Fruit fly (Drosophila melanogaster): ENCODE measurements around the gene Tspo.
A peak's percentile ranks its signal among the peaks of the same experiment; 100 is the strongest.

Gene Tspo

DNA sequence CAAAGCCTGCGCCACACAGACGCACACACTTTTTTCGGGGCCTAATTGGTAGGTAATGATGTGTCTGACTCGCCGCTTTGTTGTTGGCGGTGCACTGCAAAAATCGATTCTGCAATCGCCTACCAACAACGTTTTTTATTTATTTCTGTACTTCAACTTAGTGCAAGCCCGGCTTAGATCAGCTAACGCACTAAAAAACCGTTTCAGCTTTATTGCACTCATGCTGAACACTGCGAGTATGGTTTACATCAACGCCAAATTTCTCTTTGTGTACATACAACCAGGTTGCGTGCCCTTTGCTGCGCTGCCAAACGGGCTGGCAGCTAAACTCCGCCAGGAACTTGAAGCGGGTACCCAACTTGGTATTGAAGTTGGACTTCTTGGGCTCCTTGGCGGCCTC, 29.2 kb upstream of the Tspo start (continued):
- TF ChIP-seq ac (GFP tag; optimal IDR thresholded peaks at IDR 0.05) (no peak), CG18476 (GFP tag; optimal IDR thresholded peaks at IDR 0.05) (no peak), CG12071 (GFP tag; optimal IDR thresholded peaks at IDR 0.05) (no peak), amos (GFP tag; IDR thresholded peaks at IDR 0.05; ENCODE audit: partially characterized antibody) (no peak), pum (GFP tag; optimal IDR thresholded peaks at IDR 0.05) (peak; percentile 7), CG11504 (tag; optimal IDR thresholded peaks at IDR 0.05) (peak; percentile 36), pfk (GFP tag; optimal IDR thresholded peaks at IDR 0.05) (no peak), CG11723 (GFP tag; optimal IDR thresholded peaks at IDR 0.05) (no peak), cas (GFP tag; IDR thresholded peaks at IDR 0.05) (no peak), CG6689 (GFP tag; IDR thresholded peaks at IDR 0.05) (no peak), Abd-B (GFP tag; optimal IDR thresholded peaks at IDR 0.05) (no peak), grau (tag; optimal IDR thresholded peaks at IDR 0.05) (peak; percentile 6), knrl (GFP tag; IDR thresholded peaks at IDR 0.05; ENCODE audit: partially characterized antibody) (no peak), BtbVII (GFP tag; optimal IDR thresholded peaks at IDR 0.05) (no peak), ro (GFP tag; IDR thresholded peaks at IDR 0.05) (no peak), Hmx (GFP tag; optimal IDR thresholded peaks at IDR 0.05) (no peak), CG11398 (GFP tag; optimal IDR thresholded peaks at IDR 0.05) (no peak), ara (GFP tag; IDR thresholded peaks at IDR 0.05) (no peak), gem (tag; optimal IDR thresholded peaks at IDR 0.05) (no peak), Oaz (GFP tag; IDR thresholded peaks at IDR 0.05) (no peak), E2f1 (GFP tag; IDR thresholded peaks at IDR 0.05) (no peak), CG30431 (GFP tag; optimal IDR thresholded peaks at IDR 0.05) (no peak), Dip3 (GFP tag; optimal IDR thresholded peaks at IDR 0.05) (no peak), pb (GFP tag; optimal IDR thresholded peaks at IDR 0.05) (no peak), maf-S (GFP tag; optimal IDR thresholded peaks at IDR 0.05) (no peak), Hmr (GFP tag; optimal IDR thresholded peaks at IDR 0.05) (peak; percentile 2), CG9727 (GFP tag; optimal IDR thresholded peaks at IDR 0.05) (no peak), CG34422 (GFP tag; IDR thresholded peaks at IDR 0.05) (peak; percentile 28; the same call in 1 of the 3 replicates), CG8359 (GFP tag; optimal IDR thresholded peaks at IDR 0.05; ENCODE audit: borderline replicate concordance) (no peak), Rfx (GFP tag; IDR thresholded peaks at IDR 0.05) (no peak), CG17568 (GFP tag; optimal IDR thresholded peaks at IDR 0.05) (no peak), CG14710 (tag; optimal IDR thresholded peaks at IDR 0.05) (no peak), CG4404 (GFP tag; IDR thresholded peaks at IDR 0.05) (no peak), run (tag; optimal IDR thresholded peaks at IDR 0.05) (no peak), ash1 (GFP tag; optimal IDR thresholded peaks at IDR 0.05) (no peak), inv (GFP tag; IDR thresholded peaks at IDR 0.05; ENCODE audit: partially characterized antibody) (no peak), CG10565 (GFP tag; optimal IDR thresholded peaks at IDR 0.05) (no peak), CG2116 (GFP tag; optimal IDR thresholded peaks at IDR 0.05) (no peak), CG32767 (GFP tag; IDR thresholded peaks at IDR 0.05) (no peak), Gug (GFP tag; IDR thresholded peaks at IDR 0.05) (no peak), Fer3 (tag; optimal IDR thresholded peaks at IDR 0.05) (no peak), Drgx (GFP tag; IDR thresholded peaks at IDR 0.05) (no peak; the same call in 1 of the 2 replicates), CG2202 (tag; optimal IDR thresholded peaks at IDR 0.05) (no peak), MTF-1 (GFP tag; optimal IDR thresholded peaks at IDR 0.05; ENCODE audit: borderline replicate concordance) (no peak), CG15601 (tag; optimal IDR thresholded peaks at IDR 0.05) (no peak), Atf-2 (GFP tag; optimal IDR thresholded peaks at IDR 0.05) (no peak), ERR (GFP tag; optimal IDR thresholded peaks at IDR 0.05) (no peak), CG18599 (GFP tag; optimal IDR thresholded peaks at IDR 0.05) (peak; percentile 45), prd (optimal IDR thresholded peaks at IDR 0.05) (no peak), prd (GFP tag; IDR thresholded peaks at IDR 0.05) (peak; percentile 66), NK7.1 (GFP tag; optimal IDR thresholded peaks at IDR 0.05) (no peak)
